Worm (Caenorhabditis elegans) whole organism, mixed stage, embryonic: ENCODE measurements around the gene mab-23.

Source experiments
- blmp-1 ChIP-seq: fragments of 150-350 bp; optimal IDR thresholded peaks from 2 replicates; lab custom pipeline; 2014; ENCODE audit warnings: missing biosample characterization, missing genetic modification characterization
- ceh-83 ChIP-seq: fragments of 200-800 bp; sonication (Bioruptor generic); optimal IDR thresholded peaks from 2 replicates; lab custom pipeline; 2018; ENCODE audit warnings: mild to moderate bottlenecking, missing genetic modification characterization, missing compliant biosample characterization
- elt-1 ChIP-seq: sonication (generic microtip); optimal IDR thresholded peaks from 2 replicates; lab custom pipeline; 2017; ENCODE audit warnings: missing genetic modification characterization, mild to moderate bottlenecking, missing compliant biosample characterization, antibody characterized with exemption, moderate library complexity, borderline replicate concordance; ENCODE audit not compliant: insufficient read depth
- pha-4 ChIP-seq: fragments of 150-350 bp; optimal IDR thresholded peaks from 2 replicates; lab custom pipeline; 2018; ENCODE audit warnings: missing biosample characterization, missing genetic modification reagents, missing genetic modification characterization
- unc-62 ChIP-seq: fragments of 150-350 bp; optimal IDR thresholded peaks from 2 replicates; lab custom pipeline; 2014; ENCODE audit warnings: missing biosample characterization, missing genetic modification reagents, missing genetic modification characterization

DNA sequence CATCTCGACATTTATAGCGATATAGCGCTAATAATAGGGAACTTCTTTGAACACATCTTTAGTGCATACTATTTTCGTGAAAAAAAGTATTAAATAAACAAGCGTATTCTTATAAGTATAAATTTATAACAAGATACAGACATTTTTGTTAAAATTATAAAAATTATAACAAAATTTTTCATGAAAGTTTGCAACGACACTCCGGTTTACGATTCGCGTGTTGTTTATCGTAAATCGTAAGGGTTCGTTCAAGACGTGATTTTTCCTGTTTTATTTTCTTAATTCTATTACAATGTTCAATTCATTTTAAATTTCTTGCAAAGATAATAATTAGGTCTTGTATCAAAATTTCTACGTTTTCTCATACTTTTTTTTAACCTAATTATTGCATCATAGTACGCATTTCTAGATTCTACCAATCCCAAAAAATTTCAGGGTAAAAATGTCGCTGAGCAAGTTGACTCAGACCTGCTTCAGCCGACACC is 34.1 kb upstream of the mab-23 start, which contains the start of gene scpl-4:
- TF ChIP-seq pha-4 (tag; lab: Kevin White, UChicago) = no peak
- TF ChIP-seq blmp-1 (tag; lab: Kevin White, UChicago) = no peak
- TF ChIP-seq unc-62 (GFP tag; lab: Kevin White, UChicago) = no peak
- no peak for TF ChIP-seq elt-1 (tag; lab: Kevin White, UChicago)
- no peak for TF ChIP-seq ceh-83
